Fruit fly (Drosophila melanogaster): ENCODE results near the gene Gba1a.

Gba1a gene

DNA sequence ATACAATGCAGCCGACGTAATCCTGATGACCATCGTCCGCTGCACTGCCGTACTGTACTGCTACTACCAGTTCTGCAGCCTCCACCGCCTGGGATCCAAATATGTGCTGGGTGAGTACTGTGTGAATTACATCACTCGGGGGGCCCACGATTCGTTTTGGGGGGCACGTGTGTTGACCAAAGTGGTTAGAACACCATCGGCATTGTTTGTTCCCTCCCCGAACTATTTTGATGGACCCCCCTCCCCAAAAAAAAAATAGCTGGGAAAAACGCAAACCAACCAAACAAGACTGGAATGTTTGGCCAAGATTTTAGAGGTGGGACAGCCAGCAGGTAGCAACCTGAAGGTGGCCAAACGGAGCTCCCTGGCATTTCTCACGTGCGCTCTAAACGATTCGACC is 47.0 kb downstream of the Gba1a start:
- TF ChIP-seq CG11902 (GFP tag; optimal IDR thresholded peaks at IDR 0.05) (no peak), fkh (GFP tag; optimal IDR thresholded peaks at IDR 0.05) (peak; percentile 74)

Measured in whole organism, prepupa.